Worm (Caenorhabditis elegans): ENCODE results near the gene ram-2.

DNA sequence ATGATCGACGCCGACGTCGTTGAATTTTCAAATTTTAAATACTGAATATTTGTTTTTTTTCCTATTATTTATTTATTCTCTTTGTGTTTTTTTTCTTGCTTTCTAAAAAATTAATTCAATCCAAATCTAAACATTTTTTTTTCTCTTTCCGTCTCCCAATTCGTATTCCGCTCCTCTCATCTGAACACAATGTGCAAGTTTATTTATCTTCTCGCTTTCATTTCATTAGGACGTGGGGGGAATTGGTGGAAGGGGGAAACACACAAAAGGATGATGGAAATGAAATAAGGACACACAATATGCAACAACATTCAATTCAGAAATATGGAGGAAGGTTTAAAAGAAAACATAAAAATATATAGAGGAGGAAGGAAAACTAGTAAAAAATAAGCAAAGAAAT is 11.1 kb upstream of the ram-2 start:
- TF ChIP-seq ref-1 (GFP tag; conservative IDR thresholded peaks at IDR 0.05), result no peak
- TF ChIP-seq flt-1 (GFP tag; IDR thresholded peaks at IDR 0.05), result no peak
- TF ChIP-seq cog-1 (tag; optimal IDR thresholded peaks at IDR 0.05), result no peak
- TF ChIP-seq ztf-29 (GFP tag; IDR thresholded peaks at IDR 0.05), result no peak
- TF ChIP-seq tab-1 (GFP tag; IDR thresholded peaks at IDR 0.05), result no peak
